Worm (Caenorhabditis elegans): ENCODE measurements around the gene sri-28.

- no peak for TF ChIP-seq ets-7 (tag; optimal IDR thresholded peaks at IDR 0.05)
- TF ChIP-seq hmg-4 (GFP tag; optimal IDR thresholded peaks at IDR 0.05), result no peak
- no peak for TF ChIP-seq hmbx-1 (tag; optimal IDR thresholded peaks at IDR 0.05)
- TF ChIP-seq F13C5.2 (tag; optimal IDR thresholded peaks at IDR 0.05), result no peak
- TF ChIP-seq sea-1 (GFP tag; conservative IDR thresholded peaks at IDR 0.05), result no peak
- TF ChIP-seq tbx-37 (GFP tag; conservative IDR thresholded peaks at IDR 0.05), result no peak
- TF ChIP-seq ama-1 (optimal IDR thresholded peaks at IDR 0.05), result no peak
- no peak for TF ChIP-seq flt-1 (GFP tag; IDR thresholded peaks at IDR 0.05)
Measured at ce11 chrII:3096060-3096459, 47.6 kb downstream of the sri-28 start, which contains the start of gene srg-23.
